Fruit fly (Drosophila melanogaster): Measurements from ENCODE around the gene Pmi.

Pmi gene

dm6 chr3L:5779476-5780401, at the start of gene Pmi, which contains the start of the genes Myt1 and PGRP-LD:
Gene Pmi (plus strand): TSS chr3L:5780051.
Gene Myt1 (minus strand): TSS chr3L:5779591.
Gene PGRP-LD (plus strand): TSS chr3L:5780051.
- TF ChIP-seq insv (optimal IDR thresholded peaks at IDR 0.05) (no peak), ttk (optimal IDR thresholded peaks at IDR 0.05) (no peak), Sin3A (optimal IDR thresholded peaks at IDR 0.05) (no peak), psq (optimal IDR thresholded peaks at IDR 0.05) (no peak), Myc (optimal IDR thresholded peaks at IDR 0.05) (no peak)

dm6 chr3L:5731639-5732038, 48.2 kb upstream of the Pmi start:
- no peak for TF ChIP-seq Myc (optimal IDR thresholded peaks at IDR 0.05)
- no peak for TF ChIP-seq ttk (optimal IDR thresholded peaks at IDR 0.05)
- TF ChIP-seq h (optimal IDR thresholded peaks at IDR 0.05) = no peak
- no peak for TF ChIP-seq psq (optimal IDR thresholded peaks at IDR 0.05)
- TF ChIP-seq insv (optimal IDR thresholded peaks at IDR 0.05) = no peak
- TF ChIP-seq Sin3A (optimal IDR thresholded peaks at IDR 0.05) = no peak

- no peak for TF ChIP-seq h (optimal IDR thresholded peaks at IDR 0.05)
- TF ChIP-seq ttk (optimal IDR thresholded peaks at IDR 0.05) = no peak
- no peak for TF ChIP-seq insv (optimal IDR thresholded peaks at IDR 0.05)
- TF ChIP-seq psq (optimal IDR thresholded peaks at IDR 0.05) = no peak
- TF ChIP-seq Myc (optimal IDR thresholded peaks at IDR 0.05) = no peak
- no peak for TF ChIP-seq Sin3A (optimal IDR thresholded peaks at IDR 0.05)
Observed at dm6 chr3L:5749616-5750336, 30.1 kb upstream of the Pmi start.

- no peak for TF ChIP-seq insv (optimal IDR thresholded peaks at IDR 0.05)
- no peak for TF ChIP-seq ttk (optimal IDR thresholded peaks at IDR 0.05)
- no peak for TF ChIP-seq Myc (optimal IDR thresholded peaks at IDR 0.05)
- no peak for TF ChIP-seq psq (optimal IDR thresholded peaks at IDR 0.05)
- no peak for TF ChIP-seq h (optimal IDR thresholded peaks at IDR 0.05)
- no peak for TF ChIP-seq Sin3A (optimal IDR thresholded peaks at IDR 0.05)
Observed at dm6 chr3L:5751417-5751739, 28.5 kb upstream of the Pmi start.

dm6 chr3L:5751740-5752579, 27.9 kb upstream of the Pmi start, which contains the start of gene DnaJ-1:
Gene DnaJ-1 (minus strand): TSS chr3L:5752189.
- TF ChIP-seq insv (optimal IDR thresholded peaks at IDR 0.05) (no peak), Sin3A (optimal IDR thresholded peaks at IDR 0.05) (no peak), h (optimal IDR thresholded peaks at IDR 0.05) (no peak), ttk (optimal IDR thresholded peaks at IDR 0.05) (no peak), psq (optimal IDR thresholded peaks at IDR 0.05) (no peak), Myc (optimal IDR thresholded peaks at IDR 0.05) (no peak)

- TF ChIP-seq h (optimal IDR thresholded peaks at IDR 0.05) (no peak), Myc (optimal IDR thresholded peaks at IDR 0.05) (no peak)
Observed at dm6 chr3L:5752903-5753604, 26.8 kb upstream of the Pmi start, which contains the start of gene Usp47. Gene Usp47 (plus strand): TSS chr3L:5752973.

- TF ChIP-seq psq (optimal IDR thresholded peaks at IDR 0.05) (no peak), h (optimal IDR thresholded peaks at IDR 0.05) (no peak), insv (optimal IDR thresholded peaks at IDR 0.05) (no peak), ttk (optimal IDR thresholded peaks at IDR 0.05) (no peak), Sin3A (optimal IDR thresholded peaks at IDR 0.05) (no peak), Myc (optimal IDR thresholded peaks at IDR 0.05) (no peak)
Observed at dm6 chr3L:5753605-5754365, 26.1 kb upstream of the Pmi start.

dm6 chr3L:5764922-5765843, 14.7 kb upstream of the Pmi start, which contains the start of gene CG10576:
Gene CG10576 (minus strand): TSS chr3L:5765702.
- TF ChIP-seq psq (optimal IDR thresholded peaks at IDR 0.05) (no peak), ttk (optimal IDR thresholded peaks at IDR 0.05) (no peak), insv (optimal IDR thresholded peaks at IDR 0.05) (no peak), Sin3A (optimal IDR thresholded peaks at IDR 0.05) (no peak), Myc (optimal IDR thresholded peaks at IDR 0.05) (no peak), h (optimal IDR thresholded peaks at IDR 0.05) (no peak)

dm6 chr3L:5765844-5766200, 14.0 kb upstream of the Pmi start, which contains the start of gene Txl:
Gene Txl (plus strand): TSS chr3L:5765846.
- TF ChIP-seq h (optimal IDR thresholded peaks at IDR 0.05) (no peak), insv (optimal IDR thresholded peaks at IDR 0.05) (no peak), Sin3A (optimal IDR thresholded peaks at IDR 0.05) (no peak)

Data from Kc167 (cell line).